Worm (Caenorhabditis elegans): ENCODE results near the gene F08B12.11.

- TF ChIP-seq flt-1 (GFP tag; IDR thresholded peaks at IDR 0.05) (no peak), tab-1 (GFP tag; IDR thresholded peaks at IDR 0.05) (no peak), klf-2 (GFP tag; conservative IDR thresholded peaks at IDR 0.05) (no peak), cog-1 (tag; optimal IDR thresholded peaks at IDR 0.05) (no peak), ref-1 (GFP tag; conservative IDR thresholded peaks at IDR 0.05) (no peak)
These were observed 33.6 kb upstream of the F08B12.11 start for ce11 chrX:11351288-11351687.
